Fruit fly (Drosophila melanogaster) whole organism, embryonic: ENCODE measurements around the gene CG10286.

ENCODE experiments used
- Ada2b ChIP-seq: fragments of 200-800 bp; sonication (Bioruptor generic); IDR thresholded peaks from 2 replicates; pipeline ENCODE4 v1.3.6; 2022; ENCODE audit warnings: missing biosample characterization, missing genetic modification characterization
- B-H2 ChIP-seq: fragments of 200-800 bp; sonication (Bioruptor generic); optimal IDR thresholded peaks from 2 replicates; lab custom pipeline; 2018; ENCODE audit warnings: missing biosample characterization, mild to moderate bottlenecking, missing genetic modification characterization
- CG10274 ChIP-seq: fragments of 200-800 bp; sonication (Bioruptor generic); optimal IDR thresholded peaks from 3 replicates; lab custom pipeline; 2017; ENCODE audit warnings: missing biosample characterization, mild to moderate bottlenecking, missing genetic modification characterization
- CG12236 ChIP-seq: fragments of 200-800 bp; sonication (Bioruptor generic); optimal IDR thresholded peaks from 2 replicates; lab custom pipeline; 2016; ENCODE audit warnings: missing biosample characterization, missing genetic modification characterization
- CG12659 ChIP-seq: fragments of 200-800 bp; sonication (Bioruptor generic); optimal IDR thresholded peaks from 3 replicates; lab custom pipeline; 2017; ENCODE audit warnings: mild to moderate bottlenecking, missing biosample characterization, missing genetic modification reagents, missing genetic modification characterization
- CG13287 ChIP-seq: fragments of 200-800 bp; sonication (Bioruptor generic); IDR thresholded peaks from 2 replicates; pipeline ENCODE4 v1.3.6; 2022; ENCODE audit warnings: missing biosample characterization, missing genetic modification characterization; ENCODE audit not compliant: partially characterized antibody
- CG14441 ChIP-seq: fragments of 200-800 bp; sonication (Bioruptor generic); IDR thresholded peaks from 2 replicates; pipeline ENCODE4 v1.3.6; 2022; ENCODE audit warnings: missing biosample characterization, missing genetic modification characterization
- CG15601 ChIP-seq: fragments of 200-800 bp; sonication (Bioruptor generic); optimal IDR thresholded peaks from 3 replicates; lab custom pipeline; 2019; ENCODE audit warnings: missing biosample characterization, mild to moderate bottlenecking, missing genetic modification characterization, moderate library complexity
- CG17328 ChIP-seq: fragments of 200-800 bp; sonication (Bioruptor generic); IDR thresholded peaks from 2 replicates; pipeline ENCODE4 v1.3.6; 2022; ENCODE audit warnings: missing biosample characterization, missing genetic modification characterization
- CG2199 ChIP-seq: fragments of 200-800 bp; sonication (Bioruptor generic); IDR thresholded peaks from 3 replicates; pipeline ENCODE4 v1.3.6; 2022; ENCODE audit warnings: missing biosample characterization, missing genetic modification characterization
- CG2889 ChIP-seq: fragments of 200-800 bp; sonication (Bioruptor generic); IDR thresholded peaks from 3 replicates; pipeline ENCODE4 v1.3.6; 2022; ENCODE audit warnings: missing biosample characterization, missing genetic modification characterization
- CG30020 ChIP-seq: fragments of 200-800 bp; optimal IDR thresholded peaks from 2 replicates; lab custom pipeline; 2019; ENCODE audit warnings: missing biosample characterization, mild to moderate bottlenecking, missing genetic modification characterization, moderate library complexity
- CG3995 ChIP-seq: fragments of 200-800 bp; sonication (Bioruptor generic); optimal IDR thresholded peaks from 3 replicates; lab custom pipeline; 2016; ENCODE audit warnings: missing biosample characterization, missing genetic modification characterization
- CG4424 ChIP-seq: fragments of 200-800 bp; sonication (Bioruptor generic); optimal IDR thresholded peaks from 3 replicates; lab custom pipeline; 2016; ENCODE audit warnings: missing biosample characterization, missing genetic modification characterization
- CG5245 ChIP-seq: fragments of 200-800 bp; sonication (Bioruptor generic); optimal IDR thresholded peaks from 3 replicates; lab custom pipeline; 2016; ENCODE audit warnings: missing biosample characterization, missing genetic modification characterization
- CHES-1-like ChIP-seq: fragments of 200-800 bp; sonication (Bioruptor generic); optimal IDR thresholded peaks from 2 replicates; lab custom pipeline; 2016; ENCODE audit warnings: missing biosample characterization, missing genetic modification characterization
- D19B ChIP-seq: fragments of 200-800 bp; sonication (Bioruptor generic); optimal IDR thresholded peaks from 2 replicates; lab custom pipeline; 2017; ENCODE audit warnings: missing biosample characterization, mild to moderate bottlenecking, missing genetic modification characterization
- Dad ChIP-seq: fragments of 200-800 bp; sonication (Bioruptor generic); optimal IDR thresholded peaks from 3 replicates; lab custom pipeline; 2016; ENCODE audit warnings: missing biosample characterization, missing genetic modification characterization
- Doc3 ChIP-seq: fragments of 200-800 bp; sonication (Bioruptor generic); IDR thresholded peaks from 3 replicates; pipeline ENCODE4 v1.3.6; 2022; ENCODE audit warnings: missing biosample characterization, missing genetic modification characterization; ENCODE audit not compliant: partially characterized antibody
- Fer1 ChIP-seq: fragments of 200-800 bp; sonication (Bioruptor generic); optimal IDR thresholded peaks from 2 replicates; lab custom pipeline; 2017; ENCODE audit warnings: missing biosample characterization, mild to moderate bottlenecking, missing genetic modification characterization
- GATAe ChIP-seq: fragments of 200-800 bp; sonication (Bioruptor generic); conservative IDR thresholded peaks from 2 replicates; pipeline ENCODE4 v1.3.6; 2022; ENCODE audit warnings: missing biosample characterization, missing genetic modification characterization
- HHEX ChIP-seq: fragments of 200-800 bp; sonication (Bioruptor generic); optimal IDR thresholded peaks from 3 replicates; lab custom pipeline; 2017; ENCODE audit warnings: missing biosample characterization, mild to moderate bottlenecking, missing genetic modification characterization, missing genetic modification reagents
- Hmr ChIP-seq: fragments of 200-800 bp; sonication (Bioruptor generic); optimal IDR thresholded peaks from 3 replicates; lab custom pipeline; 2017; ENCODE audit warnings: mild to moderate bottlenecking, missing biosample characterization, missing genetic modification reagents, missing genetic modification characterization
- MBD-R2 ChIP-seq: fragments of 200-800 bp; sonication (Bioruptor generic); IDR thresholded peaks from 2 replicates; pipeline ENCODE4 v1.3.6; 2022; ENCODE audit warnings: missing biosample characterization, missing genetic modification characterization
- Meics ChIP-seq: fragments of 200-800 bp; sonication (Bioruptor generic); optimal IDR thresholded peaks from 2 replicates; lab custom pipeline; 2017; ENCODE audit warnings: missing biosample characterization, mild to moderate bottlenecking, missing genetic modification characterization
- Vsx1 ChIP-seq: fragments of 200-800 bp; sonication (Bioruptor generic); optimal IDR thresholded peaks from 2 replicates; lab custom pipeline; 2017; ENCODE audit warnings: missing biosample characterization, mild to moderate bottlenecking, missing genetic modification characterization, missing genetic modification reagents
- Xrp1 ChIP-seq: fragments of 200-800 bp; sonication (Bioruptor generic); IDR thresholded peaks from 2 replicates; pipeline ENCODE4 v1.3.6; 2022; ENCODE audit warnings: missing biosample characterization, missing genetic modification characterization
- bigmax ChIP-seq: fragments of 200-800 bp; sonication (Bioruptor generic); optimal IDR thresholded peaks from 2 replicates; lab custom pipeline; 2018; ENCODE audit warnings: missing biosample characterization, mild to moderate bottlenecking, missing genetic modification characterization
- caup ChIP-seq: fragments of 200-800 bp; sonication (Bioruptor generic); optimal IDR thresholded peaks from 3 replicates; lab custom pipeline; 2017; ENCODE audit warnings: missing biosample characterization, mild to moderate bottlenecking, missing genetic modification characterization, moderate library complexity; ENCODE audit not compliant: severe bottlenecking
- crc ChIP-seq: fragments of 200-800 bp; sonication (Bioruptor generic); optimal IDR thresholded peaks from 2 replicates; lab custom pipeline; 2016; ENCODE audit warnings: missing biosample characterization, missing genetic modification characterization
- crp ChIP-seq, 2 experiments: fragments of 200-800 bp; sonication (Bioruptor generic); optimal IDR thresholded peaks; 2 replicates in 1 of 2; 3 replicates in 1 of 2; lab custom pipeline; 2017; ENCODE audit warnings: missing biosample characterization in 2 of 2, missing genetic modification characterization in 2 of 2, mild to moderate bottlenecking in 1 of 2, moderate library complexity in 1 of 2
- disco-r ChIP-seq: fragments of 200-800 bp; sonication (Bioruptor generic); optimal IDR thresholded peaks from 2 replicates; lab custom pipeline; 2016; ENCODE audit warnings: missing biosample characterization, missing genetic modification characterization
- dmrt99B ChIP-seq: fragments of 200-800 bp; sonication (Bioruptor generic); optimal IDR thresholded peaks from 2 replicates; lab custom pipeline; 2018; ENCODE audit warnings: missing biosample characterization, mild to moderate bottlenecking, missing genetic modification characterization, moderate library complexity
- ems ChIP-seq: fragments of 200-800 bp; sonication (Bioruptor generic); optimal IDR thresholded peaks from 3 replicates; lab custom pipeline; 2016; ENCODE audit warnings: missing biosample characterization, missing genetic modification characterization
- ewg ChIP-seq: fragments of 200-800 bp; sonication (Bioruptor generic); optimal IDR thresholded peaks from 3 replicates; lab custom pipeline; 2017; ENCODE audit warnings: mild to moderate bottlenecking, missing biosample characterization, missing genetic modification reagents, missing genetic modification characterization
- eyg ChIP-seq: fragments of 200-800 bp; sonication (Bioruptor generic); optimal IDR thresholded peaks from 3 replicates; lab custom pipeline; 2016; ENCODE audit warnings: missing biosample characterization, missing genetic modification characterization
- gro ChIP-seq: fragments of 200-800 bp; sonication (Bioruptor generic); optimal IDR thresholded peaks from 2 replicates; lab custom pipeline; 2016; ENCODE audit warnings: missing biosample characterization, missing genetic modification characterization
- hb ChIP-seq: fragments of 200-800 bp; sonication (Bioruptor generic); IDR thresholded peaks from 3 replicates; pipeline ENCODE4 v1.3.6; 2022; ENCODE audit warnings: missing biosample characterization, missing genetic modification characterization; ENCODE audit not compliant: partially characterized antibody
- insv ChIP-seq, 2 experiments: fragments of 200-800 bp; sonication (Bioruptor generic); optimal IDR thresholded peaks; 3 replicates each; lab custom pipeline; 2016 to 2018; ENCODE audit warnings: missing biosample characterization in 2 of 2, missing genetic modification characterization in 2 of 2
- ken ChIP-seq: fragments of 200-800 bp; sonication (Bioruptor generic); IDR thresholded peaks from 3 replicates; pipeline ENCODE4 v1.3.6; 2022; ENCODE audit warnings: missing biosample characterization, missing genetic modification characterization
- knrl ChIP-seq: fragments of 200-800 bp; sonication (Bioruptor generic); IDR thresholded peaks from 3 replicates; pipeline ENCODE4 v1.3.6; 2022; ENCODE audit warnings: missing biosample characterization, missing genetic modification characterization; ENCODE audit not compliant: partially characterized antibody
- org-1 ChIP-seq: fragments of 200-800 bp; sonication (Bioruptor generic); optimal IDR thresholded peaks from 2 replicates; lab custom pipeline; 2017; ENCODE audit warnings: missing biosample characterization, missing genetic modification characterization
- p53 ChIP-seq: fragments of 200-800 bp; sonication (Bioruptor generic); optimal IDR thresholded peaks from 2 replicates; lab custom pipeline; 2016; ENCODE audit warnings: missing biosample characterization, missing genetic modification characterization
- pfk ChIP-seq: fragments of 200-800 bp; sonication (Bioruptor generic); optimal IDR thresholded peaks from 2 replicates; lab custom pipeline; 2018; ENCODE audit warnings: missing biosample characterization, mild to moderate bottlenecking, missing genetic modification characterization, moderate library complexity
- pho ChIP-seq: fragments of 200-800 bp; sonication (Bioruptor generic); optimal IDR thresholded peaks from 2 replicates; lab custom pipeline; 2016; ENCODE audit warnings: missing biosample characterization, missing genetic modification characterization
- sens ChIP-seq: fragments of 200-800 bp; sonication (Bioruptor generic); peaks from one replicate; lab custom pipeline; 2016; ENCODE audit warnings: missing biosample characterization, missing genetic modification characterization
- slp2 ChIP-seq: fragments of 200-800 bp; sonication (Bioruptor generic); optimal IDR thresholded peaks from 2 replicates; lab custom pipeline; 2016; ENCODE audit warnings: missing biosample characterization, missing genetic modification characterization
- so ChIP-seq: fragments of 200-800 bp; sonication (Bioruptor generic); IDR thresholded peaks from 3 replicates; pipeline ENCODE4 v1.3.6; 2022; ENCODE audit warnings: missing biosample characterization, missing genetic modification characterization
- tup ChIP-seq: fragments of 200-800 bp; sonication (Bioruptor generic); optimal IDR thresholded peaks from 2 replicates; lab custom pipeline; 2016; ENCODE audit warnings: missing biosample characterization, mild to moderate bottlenecking, missing genetic modification characterization, moderate library complexity

Gene CG10286

DNA sequence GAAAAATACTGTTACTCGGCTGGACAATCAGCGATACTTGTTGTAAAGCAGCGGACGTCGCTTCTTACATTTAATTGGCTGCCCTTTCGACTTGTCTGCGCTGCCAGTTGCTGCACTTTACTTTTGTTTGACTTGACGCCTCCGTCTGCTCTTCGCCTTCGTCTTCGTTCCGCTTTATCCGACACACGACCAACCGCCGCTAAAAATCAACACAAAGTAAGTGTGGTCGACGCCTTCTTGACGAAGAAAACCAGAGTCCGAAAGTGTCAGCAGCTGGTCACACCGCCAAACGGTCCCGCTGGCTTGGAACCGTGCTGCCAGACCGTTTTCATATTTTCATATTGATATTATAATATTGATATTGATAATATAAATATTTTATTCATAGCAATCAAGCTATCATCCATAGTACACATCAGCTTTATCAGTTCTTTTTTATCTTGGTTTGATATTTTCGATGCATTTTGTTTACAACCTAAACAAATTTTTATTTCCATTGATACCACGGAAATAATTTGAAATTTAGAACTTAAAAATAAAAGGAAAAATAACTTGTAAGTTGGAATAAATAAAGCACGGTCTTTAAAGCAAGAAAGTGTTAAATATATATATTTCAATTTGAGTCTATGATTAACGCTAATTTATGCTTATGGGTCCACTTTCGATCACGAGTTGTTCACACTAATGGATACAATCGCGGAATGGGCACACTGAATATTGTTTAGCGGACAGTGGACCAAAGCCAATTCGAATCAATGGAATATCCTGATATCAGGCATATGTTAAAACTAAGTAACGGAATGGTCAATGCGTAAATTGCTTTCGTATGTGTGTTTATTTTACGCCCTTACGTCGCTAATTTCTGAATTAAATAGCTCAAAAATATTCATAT lies 37.2 kb downstream of the CG10286 start, which contains the start of gene Dmtn (continued):
- TF ChIP-seq org-1 (GFP tag; lab: Kevin White, UChicago), result no peak
- no peak for TF ChIP-seq CG13287 (GFP tag; lab: Robert Waterston, UW)
- peak; percentile 6 for TF ChIP-seq ems (GFP tag; lab: Kevin White, UChicago)
- TF ChIP-seq hb (GFP tag; lab: Robert Waterston, UW), result no peak
- TF ChIP-seq CG3995 (GFP tag; lab: Kevin White, UChicago), result no peak
- no peak for TF ChIP-seq knrl
- TF ChIP-seq crp (GFP tag; optimal IDR thresholded peaks at IDR 0.05; lab: Kevin White, UChicago), result peak in 1 of 2 experiments; percentile 7
- peak; percentile 10 for TF ChIP-seq Meics (GFP tag; lab: Kevin White, UChicago)
- TF ChIP-seq sens (GFP tag; lab: Kevin White, UChicago), result peak; percentile 68
- TF ChIP-seq Hmr, result peak; percentile 59
- peak; percentile 9 for TF ChIP-seq CG30020
- no peak for TF ChIP-seq ewg
- no peak for TF ChIP-seq CG17328 (GFP tag; lab: Robert Waterston, UW)
- TF ChIP-seq D19B, result no peak
- TF ChIP-seq ken, result no peak
- no peak for TF ChIP-seq Doc3 (GFP tag; lab: Robert Waterston, UW)
- peak; percentile 1 for TF ChIP-seq bigmax (GFP tag; lab: Kevin White, UChicago)
- no peak for TF ChIP-seq B-H2 (GFP tag; lab: Kevin White, UChicago)
- peak; percentile 50 for TF ChIP-seq pfk
- TF ChIP-seq CG12236 (GFP tag; lab: Kevin White, UChicago), result no peak
- TF ChIP-seq Dad (GFP tag; lab: Kevin White, UChicago), result no peak
- TF ChIP-seq CG12659 (GFP tag; lab: Kevin White, UChicago), result peak; percentile 56
- TF ChIP-seq CG2889, result no peak
- no peak for TF ChIP-seq CG5245 (GFP tag; lab: Kevin White, UChicago)
- peak; percentile 30 for TF ChIP-seq caup (GFP tag; lab: Kevin White, UChicago)
- no peak for TF ChIP-seq pho (GFP tag; lab: Kevin White, UChicago)
- no peak for TF ChIP-seq MBD-R2 (GFP tag; lab: Robert Waterston, UW)
- no peak for TF ChIP-seq GATAe
- no peak for TF ChIP-seq so (GFP tag; lab: Robert Waterston, UW)
- TF ChIP-seq CG2199 (GFP tag; lab: Robert Waterston, UW), result no peak
- peak; percentile 38 for TF ChIP-seq CG4424 (GFP tag; lab: Kevin White, UChicago)
- TF ChIP-seq CG14441 (GFP tag; lab: Robert Waterston, UW), result no peak
- no peak for TF ChIP-seq tup (GFP tag; lab: Kevin White, UChicago)
- no peak for TF ChIP-seq eyg (GFP tag; lab: Kevin White, UChicago)
- TF ChIP-seq Vsx1 (GFP tag; lab: Kevin White, UChicago), result peak; percentile 80
- TF ChIP-seq dmrt99B (tag; lab: Kevin White, UChicago), result peak; percentile 5
- TF ChIP-seq Xrp1, result no peak
- peak; percentile 24 for TF ChIP-seq CHES-1-like (GFP tag; lab: Kevin White, UChicago)
- TF ChIP-seq disco-r (GFP tag; lab: Kevin White, UChicago), result no peak
- no peak for TF ChIP-seq insv (GFP tag; optimal IDR thresholded peaks at IDR 0.05; lab: Kevin White, UChicago)
- peak; percentile 16 for TF ChIP-seq CG15601 (tag; lab: Kevin White, UChicago)
- TF ChIP-seq slp2 (GFP tag; lab: Kevin White, UChicago), result peak; percentile 2
- no peak for TF ChIP-seq Ada2b (GFP tag; lab: Robert Waterston, UW)
- peak; percentile 39 for TF ChIP-seq Fer1 (GFP tag; lab: Kevin White, UChicago)
- TF ChIP-seq p53 (GFP tag; lab: Kevin White, UChicago), result no peak
- peak; percentile 51 for TF ChIP-seq gro (GFP tag; lab: Kevin White, UChicago)
- TF ChIP-seq CG10274 (GFP tag; lab: Kevin White, UChicago), result no peak
- no peak for TF ChIP-seq crc
- TF ChIP-seq HHEX (GFP tag; lab: Kevin White, UChicago), result peak; percentile 17
